Worm (Caenorhabditis elegans): ENCODE measurements around the gene EEED8.3.
A peak's percentile ranks its signal among the peaks of the same experiment; 100 is the strongest.

Gene EEED8.3

ce11 chrII:5379614-5380077 lies 34.4 kb upstream of the EEED8.3 start, which contains the start of gene pkc-3 (continued):
- TF ChIP-seq lin-14 (GFP tag; optimal IDR thresholded peaks at IDR 0.05) (peak; percentile 83), unc-98 (GFP tag; IDR thresholded peaks at IDR 0.05) (no peak), F16B12.6 (tag; optimal IDR thresholded peaks at IDR 0.05) (no peak), irx-1 (tag; optimal IDR thresholded peaks at IDR 0.05) (peak; percentile 29), mdl-1 (tag; optimal IDR thresholded peaks at IDR 0.05) (peak in 1 of 2 experiments; percentile 36), fkh-8 (tag; optimal IDR thresholded peaks at IDR 0.05) (no peak), ets-5 (GFP tag; IDR thresholded peaks at IDR 0.05) (no peak), swsn-7 (tag; optimal IDR thresholded peaks at IDR 0.05) (peak; percentile 50), C34B4.2 (tag; optimal IDR thresholded peaks at IDR 0.05) (no peak), efl-1 (optimal IDR thresholded peaks at IDR 0.05) (peak; percentile 53 to 54), efl-1 (GFP tag; optimal IDR thresholded peaks at IDR 0.05 in 1 of 2) (peak; percentile 21 to 95), nhr-12 (tag; optimal IDR thresholded peaks at IDR 0.05) (no peak), lin-13 (GFP tag; optimal IDR thresholded peaks at IDR 0.05) (peak; percentile 40), nhr-20 (tag; optimal IDR thresholded peaks at IDR 0.05) (peak; percentile 81), sup-37 (GFP tag; optimal IDR thresholded peaks at IDR 0.05) (no peak), sptf-1 (tag; optimal IDR thresholded peaks at IDR 0.05) (no peak), nhr-84 (tag; optimal IDR thresholded peaks at IDR 0.05) (no peak), snpc-4 (tag; optimal IDR thresholded peaks at IDR 0.05) (no peak), blmp-1 (tag; optimal IDR thresholded peaks at IDR 0.05) (peak; percentile 84), ceh-90 (tag; optimal IDR thresholded peaks at IDR 0.05) (no peak), nhr-85 (tag) (peak; percentile 81), tlp-1 (tag; optimal IDR thresholded peaks at IDR 0.05) (no peak), C04F5.9 (tag; optimal IDR thresholded peaks at IDR 0.05) (no peak), nhr-237 (tag; optimal IDR thresholded peaks at IDR 0.05) (no peak), snu-23 (GFP tag; optimal IDR thresholded peaks at IDR 0.05) (peak; percentile 80), nhr-71 (tag; optimal IDR thresholded peaks at IDR 0.05) (peak; percentile 71), dpl-1 (GFP tag; optimal IDR thresholded peaks at IDR 0.05) (peak in 2 of 3 experiments; percentile 47 to 50), ceh-88 (GFP tag; IDR thresholded peaks at IDR 0.05) (no peak), ceh-63 (GFP tag; optimal IDR thresholded peaks at IDR 0.05) (no peak), nhr-11 (tag; optimal IDR thresholded peaks at IDR 0.05) (no peak), aly-2 (tag; optimal IDR thresholded peaks at IDR 0.05) (peak; percentile 11), mab-9 (GFP tag; IDR thresholded peaks at IDR 0.05) (no peak), zag-1 (tag; optimal IDR thresholded peaks at IDR 0.05) (no peak), hlh-17 (GFP tag; optimal IDR thresholded peaks at IDR 0.05; ENCODE audit: borderline replicate concordance) (no peak), ama-1 (optimal IDR thresholded peaks at IDR 0.05) (peak; percentile 91), pag-3 (tag; optimal IDR thresholded peaks at IDR 0.05; ENCODE audit: borderline replicate concordance, insufficient read depth) (no peak)

DNA sequence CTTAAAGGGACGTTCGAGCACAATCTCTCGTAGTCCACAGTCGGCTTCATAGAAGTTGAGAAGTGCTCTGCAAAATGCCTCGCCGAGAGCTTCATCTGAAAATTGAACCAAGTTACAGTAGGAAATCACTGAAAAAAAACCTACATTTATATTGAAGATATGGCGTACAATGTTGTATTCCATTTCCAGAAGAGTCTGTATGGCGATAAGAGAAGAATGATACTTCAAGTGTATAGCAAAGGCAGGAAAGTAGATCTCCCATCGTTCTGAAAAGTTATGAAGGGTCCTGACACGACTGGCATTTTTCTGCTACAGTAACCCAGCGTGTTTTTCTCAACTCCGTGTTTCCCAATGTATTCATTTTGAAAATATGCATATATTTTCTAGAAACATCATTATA lies 29.8 kb upstream of the EEED8.3 start:
- TF ChIP-seq efl-1 (optimal IDR thresholded peaks at IDR 0.05), result no peak
- TF ChIP-seq efl-1 (GFP tag; optimal IDR thresholded peaks at IDR 0.05 in 1 of 2), result peak in 1 of 2 experiments; percentile 61
- TF ChIP-seq unc-86 (tag; optimal IDR thresholded peaks at IDR 0.05), result no peak

DNA sequence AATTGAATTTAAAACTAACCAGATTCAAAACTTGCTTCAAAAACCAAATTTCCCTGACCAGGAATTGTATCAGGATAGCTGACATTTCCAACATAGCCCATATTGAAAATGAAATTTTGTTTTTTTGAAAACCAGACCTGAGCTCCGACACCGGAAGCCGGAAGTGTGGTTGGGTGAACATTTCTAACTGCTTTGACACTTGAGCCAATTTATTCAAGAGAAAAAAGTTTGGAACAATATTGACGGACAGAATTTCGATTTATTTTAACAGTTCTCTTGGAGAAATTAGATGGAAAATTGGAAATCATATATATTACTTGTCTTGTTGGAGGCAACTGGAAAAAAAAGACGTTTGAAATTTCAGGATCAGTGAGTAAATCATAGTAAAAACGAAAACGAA lies 26.9 kb upstream of the EEED8.3 start, which contains the start of gene ccpp-6:
ccpp-6 (minus strand) TSS at position 101 of the 400 bp plus-strand sequence.
- TF ChIP-seq efl-1 (optimal IDR thresholded peaks at IDR 0.05) (no peak), efl-1 (GFP tag; optimal IDR thresholded peaks at IDR 0.05 in 1 of 2) (peak in 1 of 2 experiments; percentile 3), egl-27 (tag; optimal IDR thresholded peaks at IDR 0.05) (no peak)

DNA sequence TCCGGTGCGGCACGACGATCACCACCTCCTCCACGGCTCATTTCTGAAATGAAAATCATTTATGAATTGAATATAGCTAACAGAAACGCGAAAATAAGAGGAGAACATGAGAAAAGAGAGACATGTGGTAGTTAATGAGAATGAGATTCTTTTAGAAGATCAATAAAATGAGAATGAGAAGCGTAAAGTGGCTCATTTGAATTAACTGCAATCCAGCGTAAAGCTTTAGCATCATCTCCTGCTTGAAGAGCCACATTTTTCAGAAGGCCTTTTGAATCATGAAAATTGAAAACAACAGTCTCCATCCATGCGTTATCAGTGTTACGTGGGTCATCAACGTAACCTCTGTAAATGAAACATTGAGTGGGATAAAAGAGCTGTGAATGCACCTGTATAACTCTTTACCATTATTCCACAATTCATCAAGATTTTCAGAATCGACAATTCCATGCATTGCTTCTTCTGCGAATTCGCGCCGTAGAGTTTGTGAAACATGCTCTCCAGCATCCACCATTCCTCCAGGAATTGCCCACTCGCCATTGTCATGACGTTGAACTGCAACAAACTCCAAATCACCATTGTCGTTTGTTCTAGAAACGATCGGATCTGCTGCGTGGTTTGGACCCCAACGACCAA lies 25.2 kb upstream of the EEED8.3 start, which contains the start of gene rsp-4:
rsp-4 (minus strand) TSS at position 51 of the 636 bp plus-strand sequence.
- TF ChIP-seq nhr-11 (tag; optimal IDR thresholded peaks at IDR 0.05), result no peak
- no peak for TF ChIP-seq efl-1 (optimal IDR thresholded peaks at IDR 0.05)
- TF ChIP-seq efl-1 (GFP tag; optimal IDR thresholded peaks at IDR 0.05 in 1 of 2), result peak in 1 of 2 experiments; percentile 4
- TF ChIP-seq ceh-63 (GFP tag; optimal IDR thresholded peaks at IDR 0.05), result peak; percentile 16
- TF ChIP-seq nhr-85 (tag), result peak; percentile 29

Data from whole organism, L1 larva.